Worm (Caenorhabditis elegans) whole organism, mixed stage, embryonic: ENCODE data around the gene Y60C6A.1.

Experiments used
- blmp-1 ChIP-seq: fragments of 150-350 bp; optimal IDR thresholded peaks from 2 replicates; lab custom pipeline; 2014; ENCODE audit warnings: missing biosample characterization, missing genetic modification characterization
- elt-1 ChIP-seq: sonication (generic microtip); optimal IDR thresholded peaks from 2 replicates; lab custom pipeline; 2017; ENCODE audit warnings: missing genetic modification characterization, mild to moderate bottlenecking, missing compliant biosample characterization, antibody characterized with exemption, moderate library complexity, borderline replicate concordance; ENCODE audit not compliant: insufficient read depth
- lsy-2 ChIP-seq: fragments of 150-350 bp; optimal IDR thresholded peaks from 2 replicates; lab custom pipeline; 2014; ENCODE audit warnings: missing biosample characterization, missing genetic modification characterization
- mep-1 ChIP-seq: fragments of 150-350 bp; optimal IDR thresholded peaks from 2 replicates; lab custom pipeline; 2017; ENCODE audit warnings: missing biosample characterization, missing genetic modification reagents, missing genetic modification characterization, inconsistent platforms
- mls-2 ChIP-seq: sonication (generic microtip); optimal IDR thresholded peaks from 2 replicates; lab custom pipeline; 2016; ENCODE audit warnings: mild to moderate bottlenecking, missing genetic modification characterization, moderate library complexity, missing compliant biosample characterization
- nhr-12 ChIP-seq: fragments of 150-350 bp; optimal IDR thresholded peaks from 2 replicates; lab custom pipeline; 2014; ENCODE audit warnings: missing biosample characterization, missing genetic modification characterization
- nhr-237 ChIP-seq: fragments of 150-350 bp; optimal IDR thresholded peaks from 2 replicates; lab custom pipeline; 2014; ENCODE audit warnings: missing biosample characterization, missing genetic modification characterization
- nhr-28 ChIP-seq: fragments of 150-350 bp; optimal IDR thresholded peaks from 2 replicates; lab custom pipeline; 2014; ENCODE audit warnings: missing biosample characterization, missing genetic modification characterization
- pha-4 ChIP-seq: fragments of 150-350 bp; optimal IDR thresholded peaks from 2 replicates; lab custom pipeline; 2018; ENCODE audit warnings: missing biosample characterization, missing genetic modification reagents, missing genetic modification characterization
- snpc-4 ChIP-seq: fragments of 150-350 bp; optimal IDR thresholded peaks from 2 replicates; lab custom pipeline; 2014; ENCODE audit warnings: missing biosample characterization, missing genetic modification characterization
- sptf-1 ChIP-seq: sonication (generic microtip); optimal IDR thresholded peaks from 2 replicates; lab custom pipeline; 2017; ENCODE audit warnings: mild to moderate bottlenecking, missing genetic modification characterization, moderate library complexity, missing compliant biosample characterization
- unc-62 ChIP-seq: fragments of 150-350 bp; optimal IDR thresholded peaks from 2 replicates; lab custom pipeline; 2014; ENCODE audit warnings: missing biosample characterization, missing genetic modification reagents, missing genetic modification characterization
- zip-8 ChIP-seq: fragments of 150-350 bp; optimal IDR thresholded peaks from 2 replicates; lab custom pipeline; 2014; ENCODE audit warnings: missing biosample characterization, missing genetic modification characterization

- TF ChIP-seq nhr-12 (tag; lab: Kevin White, UChicago) = no peak
- TF ChIP-seq lsy-2 (tag; lab: Kevin White, UChicago) = no peak
- no peak for TF ChIP-seq elt-1 (tag; lab: Kevin White, UChicago)
- no peak for TF ChIP-seq nhr-28 (tag; lab: Kevin White, UChicago)
- no peak for TF ChIP-seq sptf-1 (tag; lab: Kevin White, UChicago)
- no peak for TF ChIP-seq nhr-237 (tag; lab: Kevin White, UChicago)
- TF ChIP-seq blmp-1 (tag; lab: Kevin White, UChicago) = no peak
- TF ChIP-seq zip-8 (tag; lab: Kevin White, UChicago) = no peak
- TF ChIP-seq unc-62 (GFP tag; lab: Kevin White, UChicago) = no peak
- TF ChIP-seq mls-2 (tag; lab: Kevin White, UChicago) = no peak
- no peak for TF ChIP-seq snpc-4 (tag; lab: Kevin White, UChicago)
- TF ChIP-seq pha-4 = no peak
- no peak for TF ChIP-seq mep-1 (tag; lab: Kevin White, UChicago)
These were observed 8.2 kb downstream of the Y60C6A.1 start, which contains the start of gene R02F11.11 for ce11 chrV:4791569-4791968.
